Fruit fly (Drosophila melanogaster): Measurements from ENCODE around the gene CG14879.

Gene CG14879

dm6 chr3R:16331809-16332343 lies 17.1 kb downstream of the CG14879 start (continued):
- TF ChIP-seq topi (GFP tag; optimal IDR thresholded peaks at IDR 0.05) (peak; percentile 11), CG6792 (GFP tag; optimal IDR thresholded peaks at IDR 0.05) (peak; percentile 26), Lpt (GFP tag; optimal IDR thresholded peaks at IDR 0.05) (no peak), CG11762 (GFP tag; optimal IDR thresholded peaks at IDR 0.05; ENCODE audit: insufficient read depth) (no peak), Hr39 (GFP tag; optimal IDR thresholded peaks at IDR 0.05) (no peak), Eip78C (GFP tag) (peak; percentile 78), pdm3 (GFP tag; optimal IDR thresholded peaks at IDR 0.05) (no peak), lz (GFP tag; optimal IDR thresholded peaks at IDR 0.05) (peak; percentile 13), Sox15 (GFP tag; optimal IDR thresholded peaks at IDR 0.05) (no peak), CG3032 (tag; optimal IDR thresholded peaks at IDR 0.05) (peak; percentile 4), CG34406 (GFP tag; optimal IDR thresholded peaks at IDR 0.05) (peak; percentile 49), Gug (GFP tag; IDR thresholded peaks at IDR 0.05) (no peak), Met (GFP tag; optimal IDR thresholded peaks at IDR 0.05) (peak; percentile 60), CG10669 (GFP tag; optimal IDR thresholded peaks at IDR 0.05) (peak; percentile 44), CG3919 (GFP tag; optimal IDR thresholded peaks at IDR 0.05) (no peak), dsx (GFP tag; optimal IDR thresholded peaks at IDR 0.05; ENCODE audit: poor library complexity, severe bottlenecking) (peak; percentile 6), CG32006 (GFP tag; optimal IDR thresholded peaks at IDR 0.05) (peak; percentile 18), CG1621 (tag; optimal IDR thresholded peaks at IDR 0.05) (peak; percentile 62), CG10631 (GFP tag; optimal IDR thresholded peaks at IDR 0.05) (peak; percentile 14), Eip75B (GFP tag; optimal IDR thresholded peaks at IDR 0.05) (no peak), Ets96B (tag; optimal IDR thresholded peaks at IDR 0.05) (no peak), CG16779 (tag; optimal IDR thresholded peaks at IDR 0.05) (no peak)

DNA sequence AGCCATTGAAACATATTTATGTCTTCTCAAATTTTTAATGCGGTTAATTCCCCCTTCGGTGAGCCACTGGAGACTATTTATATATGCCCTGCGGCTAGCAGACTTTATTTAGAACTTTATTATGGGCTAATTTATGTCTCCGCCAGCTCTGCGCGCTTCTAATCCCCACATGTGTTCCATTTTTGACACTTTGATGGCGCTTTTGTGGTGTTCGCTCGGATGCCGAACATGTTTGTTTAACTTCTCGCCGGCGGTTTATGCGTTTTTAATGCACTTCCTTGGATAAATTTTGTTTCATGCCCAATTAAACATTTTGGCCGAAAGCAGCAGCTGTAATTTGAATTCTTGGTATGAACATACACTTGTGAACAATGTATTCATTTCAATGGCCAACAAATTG lies 19.2 kb downstream of the CG14879 start:
- TF ChIP-seq achi (GFP tag; optimal IDR thresholded peaks at IDR 0.05) (no peak), CG8119 (GFP tag; IDR thresholded peaks at IDR 0.05) (no peak), vri (GFP tag; optimal IDR thresholded peaks at IDR 0.05) (no peak), cyc (GFP tag; optimal IDR thresholded peaks at IDR 0.05) (no peak), Hr39 (GFP tag; optimal IDR thresholded peaks at IDR 0.05) (no peak), CG6808 (GFP tag; optimal IDR thresholded peaks at IDR 0.05) (no peak), topi (GFP tag; optimal IDR thresholded peaks at IDR 0.05) (no peak), pdm3 (GFP tag; optimal IDR thresholded peaks at IDR 0.05) (no peak), CG6163 (GFP tag; IDR thresholded peaks at IDR 0.05) (no peak), CG11902 (GFP tag; optimal IDR thresholded peaks at IDR 0.05) (no peak), Eip78C (GFP tag) (no peak), fd85E (GFP tag; optimal IDR thresholded peaks at IDR 0.05) (no peak), CG15336 (GFP tag; IDR thresholded peaks at IDR 0.05) (no peak), Eip93F (GFP tag; optimal IDR thresholded peaks at IDR 0.05) (no peak), CG4318 (GFP tag; optimal IDR thresholded peaks at IDR 0.05) (no peak), salr (GFP tag; optimal IDR thresholded peaks at IDR 0.05) (no peak)

DNA sequence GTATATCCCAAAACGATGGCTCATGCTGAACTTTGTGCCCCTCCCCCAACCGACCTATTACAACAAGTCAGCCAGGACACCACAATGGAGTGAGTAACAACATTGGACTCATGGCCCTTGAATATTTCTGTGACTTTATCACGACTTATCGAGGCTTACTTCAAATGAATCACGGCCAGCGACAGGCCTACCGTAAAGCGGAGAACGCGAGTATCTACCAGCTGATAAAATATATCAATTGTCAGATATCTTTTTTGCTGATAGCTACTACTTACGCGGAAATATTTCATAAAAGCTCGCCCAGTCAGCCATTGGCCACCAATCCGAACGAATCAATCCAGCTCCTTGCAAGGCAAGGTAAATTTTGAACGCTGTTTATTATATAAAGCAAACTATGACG lies 21.5 kb downstream of the CG14879 start, which contains the start of gene CG17930:
Gene CG17930 (plus strand): TSS at position 301 of the 400 bp plus-strand sequence.
- TF ChIP-seq CG34406 (GFP tag; optimal IDR thresholded peaks at IDR 0.05) (no peak), fd59A (GFP tag; optimal IDR thresholded peaks at IDR 0.05) (no peak), pdm3 (GFP tag; optimal IDR thresholded peaks at IDR 0.05) (no peak), topi (GFP tag; optimal IDR thresholded peaks at IDR 0.05) (no peak), cyc (GFP tag; optimal IDR thresholded peaks at IDR 0.05) (no peak), svp (GFP tag) (no peak), CG10631 (GFP tag; optimal IDR thresholded peaks at IDR 0.05) (no peak), Eip78C (GFP tag) (no peak), CG15336 (GFP tag; IDR thresholded peaks at IDR 0.05) (no peak), CG6792 (GFP tag; optimal IDR thresholded peaks at IDR 0.05) (no peak), fd85E (GFP tag; optimal IDR thresholded peaks at IDR 0.05) (no peak), vri (GFP tag; optimal IDR thresholded peaks at IDR 0.05) (no peak)

DNA sequence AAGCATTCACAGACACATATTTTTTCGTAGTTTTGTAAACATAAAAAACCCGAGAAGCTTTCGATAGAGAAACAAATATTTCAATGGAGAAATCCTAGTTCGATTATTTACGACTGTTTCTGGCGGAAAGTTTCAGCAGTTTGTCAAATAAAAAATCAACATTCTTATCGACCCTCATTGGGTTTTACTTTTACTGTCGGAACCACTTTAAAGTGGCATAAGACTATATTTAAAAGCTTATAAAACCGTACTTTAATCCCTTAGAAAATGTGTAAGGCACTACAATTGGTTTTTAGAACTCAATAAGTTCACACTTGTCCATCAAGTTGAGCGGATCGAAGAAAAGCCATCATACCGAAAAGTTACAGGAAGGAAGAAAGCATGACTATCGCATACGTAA lies 23.8 kb downstream of the CG14879 start, which contains the start of gene CG17929:
Gene CG17929 (plus strand): TSS at position 301 of the 400 bp plus-strand sequence.
- TF ChIP-seq OdsH (GFP tag; optimal IDR thresholded peaks at IDR 0.05) (no peak), acj6 (GFP tag; optimal IDR thresholded peaks at IDR 0.05) (no peak), CG6792 (GFP tag; optimal IDR thresholded peaks at IDR 0.05) (no peak)
